Worm (Caenorhabditis elegans): ENCODE data around the gene C26E6.12.

C26E6.12 gene

DNA sequence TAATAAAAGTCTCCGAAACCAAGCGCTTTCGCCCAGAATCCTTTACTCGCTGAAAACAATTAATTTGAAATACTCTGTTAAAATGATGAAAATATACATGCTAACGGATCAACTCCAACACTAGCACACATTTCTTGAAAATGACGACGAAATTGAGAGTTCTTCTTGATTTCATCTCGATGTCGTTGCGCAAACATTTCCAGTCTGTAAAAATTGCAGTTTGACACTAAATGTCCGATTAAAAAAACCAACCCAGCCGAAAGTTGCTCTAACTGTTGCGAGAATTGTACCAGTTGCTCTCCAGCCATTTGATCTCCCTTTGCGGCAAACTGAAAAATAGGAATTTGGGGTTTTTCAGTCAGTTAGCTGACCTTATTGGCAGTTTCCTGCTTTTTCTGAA, 29.2 kb upstream of the C26E6.12 start:
- TF ChIP-seq efl-1 (optimal IDR thresholded peaks at IDR 0.05) (no peak), efl-1 (GFP tag; optimal IDR thresholded peaks at IDR 0.05 in 1 of 2) (peak in 1 of 2 experiments; percentile 26), zip-4 (GFP tag; optimal IDR thresholded peaks at IDR 0.05) (no peak)

ce11 chrIII:4960204-4960603, 28.2 kb upstream of the C26E6.12 start, which contains the start of gene C27F2.4:
Gene C27F2.4, minus strand, starts transcription at chrIII:4960304.
- TF ChIP-seq tbx-2 (tag; optimal IDR thresholded peaks at IDR 0.05): no peak
- no peak for TF ChIP-seq unc-30 (tag; optimal IDR thresholded peaks at IDR 0.05)
- no peak for TF ChIP-seq ceh-63 (GFP tag; optimal IDR thresholded peaks at IDR 0.05)
- no peak for TF ChIP-seq sox-4 (tag; optimal IDR thresholded peaks at IDR 0.05)
- TF ChIP-seq egl-13 (tag; optimal IDR thresholded peaks at IDR 0.05): no peak
- no peak for TF ChIP-seq mef-2 (tag; optimal IDR thresholded peaks at IDR 0.05)
- TF ChIP-seq snu-23 (GFP tag; optimal IDR thresholded peaks at IDR 0.05): no peak
- TF ChIP-seq efl-1 (optimal IDR thresholded peaks at IDR 0.05): no peak
- no peak for TF ChIP-seq efl-1 (GFP tag; optimal IDR thresholded peaks at IDR 0.05 in 1 of 2)
- no peak for TF ChIP-seq hlh-4 (tag; optimal IDR thresholded peaks at IDR 0.05)
- no peak for TF ChIP-seq nhr-85 (tag)
- TF ChIP-seq ets-5 (GFP tag; IDR thresholded peaks at IDR 0.05): no peak
- no peak for TF ChIP-seq nhr-76 (tag; optimal IDR thresholded peaks at IDR 0.05)
- no peak for TF ChIP-seq elt-2 (tag; optimal IDR thresholded peaks at IDR 0.05)
- no peak for TF ChIP-seq tlp-1 (tag; optimal IDR thresholded peaks at IDR 0.05)

DNA sequence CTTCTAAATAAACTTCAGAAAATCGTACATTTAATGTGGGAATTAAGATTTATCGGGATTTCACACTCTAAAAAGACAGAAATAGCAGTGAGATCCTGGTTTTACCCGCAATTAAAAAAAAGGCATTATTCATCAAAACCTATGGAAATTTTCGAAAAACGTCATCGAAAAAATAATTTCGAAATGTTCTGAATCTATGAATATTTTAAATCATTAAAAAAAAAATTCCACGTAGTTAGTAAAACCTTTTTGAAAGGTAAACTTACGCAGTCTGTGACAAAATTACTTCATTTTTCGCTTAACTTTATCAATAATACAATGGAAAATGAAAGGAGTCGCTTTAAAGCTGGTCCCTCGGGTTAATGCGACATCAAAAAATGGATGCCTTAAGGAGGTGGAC, 24.5 kb upstream of the C26E6.12 start, which contains the start of gene C26E6.1:
Gene C26E6.1, plus strand, starts transcription at position 301 of the 400 bp plus-strand sequence.
- TF ChIP-seq elt-3 (tag; optimal IDR thresholded peaks at IDR 0.05): no peak
- no peak for TF ChIP-seq ceh-88 (GFP tag; IDR thresholded peaks at IDR 0.05)
- no peak for TF ChIP-seq egl-13 (tag; optimal IDR thresholded peaks at IDR 0.05)
- no peak for TF ChIP-seq xbp-1 (tag; optimal IDR thresholded peaks at IDR 0.05)
- no peak for TF ChIP-seq unc-130 (tag; optimal IDR thresholded peaks at IDR 0.05)
- no peak for TF ChIP-seq ztf-11 (tag; optimal IDR thresholded peaks at IDR 0.05)
- no peak for TF ChIP-seq pag-3 (tag; optimal IDR thresholded peaks at IDR 0.05; ENCODE audit: borderline replicate concordance, insufficient read depth)
- TF ChIP-seq ets-5 (GFP tag; IDR thresholded peaks at IDR 0.05): no peak
- TF ChIP-seq mab-9 (GFP tag; IDR thresholded peaks at IDR 0.05): no peak
- no peak for TF ChIP-seq efl-3 (GFP tag; optimal IDR thresholded peaks at IDR 0.05)
- TF ChIP-seq C04F5.9 (tag; optimal IDR thresholded peaks at IDR 0.05): no peak
- no peak for TF ChIP-seq nhr-28 (tag; optimal IDR thresholded peaks at IDR 0.05)
- TF ChIP-seq swsn-7 (tag; optimal IDR thresholded peaks at IDR 0.05): no peak

- no peak for TF ChIP-seq nhr-11 (tag; optimal IDR thresholded peaks at IDR 0.05)
- TF ChIP-seq nhr-20 (tag; optimal IDR thresholded peaks at IDR 0.05): no peak
- no peak for TF ChIP-seq snu-23 (GFP tag; optimal IDR thresholded peaks at IDR 0.05)
- no peak for TF ChIP-seq nhr-12 (tag; optimal IDR thresholded peaks at IDR 0.05)
- no peak for TF ChIP-seq unc-98 (GFP tag; IDR thresholded peaks at IDR 0.05)
- TF ChIP-seq lin-14 (GFP tag; optimal IDR thresholded peaks at IDR 0.05): no peak
- TF ChIP-seq mef-2 (tag; optimal IDR thresholded peaks at IDR 0.05): no peak
- TF ChIP-seq unc-130 (tag; optimal IDR thresholded peaks at IDR 0.05): no peak
- TF ChIP-seq nhr-90 (tag; optimal IDR thresholded peaks at IDR 0.05; ENCODE audit: poor library complexity): no peak
- TF ChIP-seq lin-15B (tag; optimal IDR thresholded peaks at IDR 0.05): no peak
- TF ChIP-seq xbp-1 (tag; optimal IDR thresholded peaks at IDR 0.05): no peak
- TF ChIP-seq efl-1 (optimal IDR thresholded peaks at IDR 0.05): no peak
- TF ChIP-seq efl-1 (GFP tag; optimal IDR thresholded peaks at IDR 0.05 in 1 of 2): no peak
- TF ChIP-seq fkh-8 (tag; optimal IDR thresholded peaks at IDR 0.05): no peak
- TF ChIP-seq efl-3 (GFP tag; optimal IDR thresholded peaks at IDR 0.05): no peak
- no peak for TF ChIP-seq sup-37 (GFP tag; optimal IDR thresholded peaks at IDR 0.05)
- TF ChIP-seq ama-1 (optimal IDR thresholded peaks at IDR 0.05): no peak
These were observed 20.9 kb upstream of the C26E6.12 start for ce11 chrIII:4952970-4953369.

Measured in whole organism, L1 larva.